Fruit fly (Drosophila melanogaster): ENCODE data around the gene Sfp24Bc.

DNA sequence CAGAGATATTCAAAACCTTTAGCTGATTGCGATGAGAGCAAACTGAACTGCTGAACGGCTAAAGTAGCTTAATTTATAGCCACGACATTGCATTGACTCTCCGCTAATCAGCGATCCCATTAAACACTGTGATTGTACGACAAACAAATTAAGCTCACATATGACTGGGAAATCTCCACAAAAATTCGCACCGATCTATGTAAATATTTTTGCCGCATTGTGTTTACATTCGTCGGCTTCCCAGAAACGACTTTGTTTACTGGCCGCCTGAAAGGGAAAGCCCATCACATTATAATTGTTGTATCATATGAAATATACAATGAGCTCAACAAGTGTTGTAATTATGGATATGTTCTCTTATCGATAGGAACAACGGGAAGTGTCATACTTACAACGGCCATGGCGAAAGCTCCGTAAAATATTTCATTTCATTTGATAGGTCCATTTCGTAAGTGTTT, 25.0 kb upstream of the Sfp24Bc start, which contains the start of gene CG16713:
- no peak for TF ChIP-seq Sin3A (optimal IDR thresholded peaks at IDR 0.05)
- no peak for TF ChIP-seq CG7556 (GFP tag; optimal IDR thresholded peaks at IDR 0.05)
- no peak for TF ChIP-seq pnt (GFP tag; optimal IDR thresholded peaks at IDR 0.05)
- TF ChIP-seq CG12769 (tag; optimal IDR thresholded peaks at IDR 0.05) = no peak
- TF ChIP-seq Side (GFP tag; optimal IDR thresholded peaks at IDR 0.05) = no peak
- no peak for TF ChIP-seq Rfx (GFP tag; IDR thresholded peaks at IDR 0.05)
- TF ChIP-seq Sox102F (GFP tag; optimal IDR thresholded peaks at IDR 0.05) = no peak
